Worm (Caenorhabditis elegans) whole organism, young adult: ENCODE results near the gene vrp-1.
"Not testable (repeated sequence)": the region's sequence is repeated elsewhere in the genome, so short reads cannot be mapped to it uniquely, and the experiment has no call there.

Source experiments
- C06A6.2 ChIP-seq: fragments of 200-800 bp; sonication (Bioruptor generic); conservative IDR thresholded peaks from 2 replicates; pipeline ENCODE4 v1.3.6; 2022; ENCODE audit warnings: missing genetic modification characterization, missing compliant biosample characterization
- Y53G8AR.9 ChIP-seq: fragments of 200-800 bp; sonication (Bioruptor generic); conservative IDR thresholded peaks from 2 replicates; pipeline ENCODE4 v1.3.6; 2022; ENCODE audit warnings: missing genetic modification reagents, missing genetic modification characterization, missing compliant biosample characterization
- ama-1 ChIP-seq, 3 experiments: fragments of 150-350 bp in 1 of 3; sonication (generic microtip) in 2 of 3; optimal IDR thresholded peaks; 2 replicates each; lab custom pipeline; 2014 to 2018; ENCODE audit warnings: missing biosample characterization in 2 of 3, missing genetic modification characterization in 2 of 3, missing genetic modification reagents in 2 of 3
- him-1 ChIP-seq: sonication (generic microtip); optimal IDR thresholded peaks from 2 replicates; lab custom pipeline; 2016; ENCODE audit warnings: missing genotype, missing genetic modification reagents, missing genetic modification characterization, missing compliant biosample characterization
- madf-3 ChIP-seq: fragments of 200-800 bp; sonication (Bioruptor generic); IDR thresholded peaks from 2 replicates; pipeline ENCODE4 v1.3.6; 2022; ENCODE audit warnings: missing genetic modification reagents, missing genetic modification characterization, missing compliant biosample characterization
- snpc-4 ChIP-seq, 5 experiments: fragments of 150-350 bp in 1 of 5; sonication (generic microtip) in 4 of 5; optimal IDR thresholded peaks; 2 replicates each; lab custom pipeline; 2014 to 2018; ENCODE audit warnings: missing genetic modification characterization in 5 of 5, missing biosample characterization in 3 of 5, antibody characterized with exemption in 2 of 5, mild to moderate bottlenecking in 2 of 5, missing compliant biosample characterization in 2 of 5, missing genotype in 2 of 5, moderate library complexity in 2 of 5, missing genetic modification reagents in 1 of 5

ce11 chrIV:3021304-3021703 is 8.9 kb downstream of the vrp-1 start:
- not testable (repeated sequence) for TF ChIP-seq ama-1 (optimal IDR thresholded peaks at IDR 0.05; lab: Kevin White, UChicago); ama-1 (GFP tag; optimal IDR thresholded peaks at IDR 0.05; lab: Kevin White, UChicago); Y53G8AR.9 (GFP tag; lab: Robert Waterston, UW); snpc-4 (GFP tag; optimal IDR thresholded peaks at IDR 0.05; lab: Kevin White, UChicago); madf-3 (GFP tag; lab: Robert Waterston, UW); him-1 (tag; lab: Kevin White, UChicago); C06A6.2
- TF ChIP-seq snpc-4 (tag; optimal IDR thresholded peaks at IDR 0.05; lab: Kevin White, UChicago), result peak in 2 of 4 experiments; percentile 61 to 82
